ENCODE assay signal across 4 worm cellular contexts in genomic region chrX:12452143-12452570, ce11.
TF ChIP-seq lines count a peak whose summit lies in the region.

No protein-coding gene starts in this region.

TF ChIP-seq in whole organism, L2 larva, 48 proteins besides CTCF, POLR2A, EP300 and RAD21 (continues in another document):
- TF ChIP-seq ztf-1 (GFP tag; conservative IDR thresholded peaks at IDR 0.05; lab: Robert Waterston, UW) (no peak), nhr-25 (tag; optimal IDR thresholded peaks at IDR 0.05; lab: Kevin White, UChicago) (no peak), unc-39 (tag; optimal IDR thresholded peaks at IDR 0.05; lab: Kevin White, UChicago) (no peak), Y55F3AM.14 (GFP tag; optimal IDR thresholded peaks at IDR 0.05; lab: Kevin White, UChicago) (no peak), snpc-4 (tag; optimal IDR thresholded peaks at IDR 0.05; lab: Kevin White, UChicago) (no peak), blmp-1 (tag; optimal IDR thresholded peaks at IDR 0.05; lab: Kevin White, UChicago; ENCODE audit: insufficient read depth) (no peak), unc-62 (GFP tag; optimal IDR thresholded peaks at IDR 0.05; lab: Kevin White, UChicago) (no peak), sem-4 (tag; optimal IDR thresholded peaks at IDR 0.05; lab: Kevin White, UChicago) (peak; percentile 28), nhr-77 (tag; optimal IDR thresholded peaks at IDR 0.05; lab: Kevin White, UChicago) (no peak), ZK546.5 (tag; optimal IDR thresholded peaks at IDR 0.05; lab: Kevin White, UChicago) (no peak), C34F6.9 (tag; optimal IDR thresholded peaks at IDR 0.05; lab: Kevin White, UChicago) (peak; percentile 35), sma-9 (GFP tag; optimal IDR thresholded peaks at IDR 0.05; lab: Kevin White, UChicago) (peak; percentile 3), sma-9 (tag; optimal IDR thresholded peaks at IDR 0.05; lab: Kevin White, UChicago) (no peak), lin-13 (GFP tag; optimal IDR thresholded peaks at IDR 0.05; lab: Kevin White, UChicago) (no peak), sma-3 (GFP tag; optimal IDR thresholded peaks at IDR 0.05; lab: Kevin White, UChicago) (no peak), lin-39 (tag; optimal IDR thresholded peaks at IDR 0.05; lab: Kevin White, UChicago) (no peak), gmeb-1 (tag; optimal IDR thresholded peaks at IDR 0.05; lab: Kevin White, UChicago) (no peak), skn-1 (tag; optimal IDR thresholded peaks at IDR 0.05; lab: Kevin White, UChicago) (no peak), zag-1 (tag; optimal IDR thresholded peaks at IDR 0.05; lab: Kevin White, UChicago) (no peak), ztf-11 (tag; optimal IDR thresholded peaks at IDR 0.05; lab: Kevin White, UChicago) (no peak), lsy-2 (tag; optimal IDR thresholded peaks at IDR 0.05; lab: Kevin White, UChicago) (peak; percentile 22 to 40), nhr-11 (tag; optimal IDR thresholded peaks at IDR 0.05; lab: Kevin White, UChicago) (no peak), nhr-6 (tag; optimal IDR thresholded peaks at IDR 0.05; lab: Kevin White, UChicago) (no peak), F13H6.1 (tag; optimal IDR thresholded peaks at IDR 0.05; lab: Kevin White, UChicago) (peak; percentile 47)

TF ChIP-seq in whole organism, L4 larva, 104 proteins besides CTCF, POLR2A, EP300 and RAD21 (continues in another document):
- TF ChIP-seq dve-1 (tag; optimal IDR thresholded peaks at IDR 0.05; lab: Kevin White, UChicago; ENCODE audit: insufficient read depth) (peak; percentile 52), ztf-11 (tag; optimal IDR thresholded peaks at IDR 0.05; lab: Kevin White, UChicago) (no peak), nhr-41 (GFP tag; IDR thresholded peaks at IDR 0.05; lab: Robert Waterston, UW) (no peak), sdz-12 (GFP tag; optimal IDR thresholded peaks at IDR 0.05; lab: Kevin White, UChicago) (no peak), skn-1 (tag; optimal IDR thresholded peaks at IDR 0.05; lab: Kevin White, UChicago) (no peak), lsy-2 (tag; optimal IDR thresholded peaks at IDR 0.05; lab: Kevin White, UChicago) (peak in 1 of 2 experiments; percentile 40), zag-1 (tag; optimal IDR thresholded peaks at IDR 0.05; lab: Kevin White, UChicago) (no peak), mxl-2 (GFP tag; conservative IDR thresholded peaks at IDR 0.05; lab: Robert Waterston, UW) (no peak), lin-38 (GFP tag; IDR thresholded peaks at IDR 0.05; lab: Robert Waterston, UW) (peak; percentile 49), Y105C5A.15 (GFP tag; IDR thresholded peaks at IDR 0.05; lab: Robert Waterston, UW) (no peak), lin-29 (GFP tag; IDR thresholded peaks at IDR 0.05; lab: Robert Waterston, UW) (no peak), lin-1 (GFP tag; IDR thresholded peaks at IDR 0.05; lab: Robert Waterston, UW) (no peak), mxl-3 (GFP tag; optimal IDR thresholded peaks at IDR 0.05; lab: Kevin White, UChicago) (peak; percentile 47), dmd-9 (GFP tag; IDR thresholded peaks at IDR 0.05; lab: Robert Waterston, UW) (no peak), tra-1 (GFP tag; IDR thresholded peaks at IDR 0.05; lab: Robert Waterston, UW) (0 out of 2 replicates have a peak, but pooled peaks have one; percentile 57), nhr-77 (tag; optimal IDR thresholded peaks at IDR 0.05; lab: Kevin White, UChicago) (no peak), zip-11 (GFP tag; IDR thresholded peaks at IDR 0.05; lab: Robert Waterston, UW) (no peak), hlh-11 (tag; optimal IDR thresholded peaks at IDR 0.05; lab: Kevin White, UChicago) (peak; percentile 63), ces-1 (GFP tag; optimal IDR thresholded peaks at IDR 0.05; lab: Kevin White, UChicago) (no peak), unc-62 (GFP tag; optimal IDR thresholded peaks at IDR 0.05 in 1 of 2; lab: Kevin White, UChicago) (peak in 1 of 2 experiments; percentile 15), unc-62 (tag; optimal IDR thresholded peaks at IDR 0.05; lab: Kevin White, UChicago) (no peak), mdt-29 (GFP tag; IDR thresholded peaks at IDR 0.05; lab: Robert Waterston, UW) (no peak), F37D6.2 (tag; optimal IDR thresholded peaks at IDR 0.05; lab: Kevin White, UChicago) (peak; percentile 80), daf-12 (tag; optimal IDR thresholded peaks at IDR 0.05; lab: Kevin White, UChicago) (no peak), ama-1 (optimal IDR thresholded peaks at IDR 0.05; lab: Kevin White, UChicago) (no peak)

TF ChIP-seq in whole organism, late embryonic, 69 proteins besides CTCF, POLR2A, EP300 and RAD21 (continues in another document):
- peak; percentile 42 for TF ChIP-seq lim-6 (tag; optimal IDR thresholded peaks at IDR 0.05; lab: Kevin White, UChicago)
- peak; percentile 30 for TF ChIP-seq gmeb-2 (tag; optimal IDR thresholded peaks at IDR 0.05; lab: Kevin White, UChicago)
- TF ChIP-seq unc-3 (GFP tag; conservative IDR thresholded peaks at IDR 0.05; lab: Robert Waterston, UW): no peak
- no peak for TF ChIP-seq unc-3 (tag; optimal IDR thresholded peaks at IDR 0.05; lab: Kevin White, UChicago)
- TF ChIP-seq eyg-1 (tag; optimal IDR thresholded peaks at IDR 0.05; lab: Kevin White, UChicago): no peak
- TF ChIP-seq pat-9 (tag; optimal IDR thresholded peaks at IDR 0.05; lab: Kevin White, UChicago): no peak
- no peak for TF ChIP-seq tbx-7 (tag; optimal IDR thresholded peaks at IDR 0.05; lab: Kevin White, UChicago)
- TF ChIP-seq pros-1 (tag; optimal IDR thresholded peaks at IDR 0.05; lab: Kevin White, UChicago): no peak
- TF ChIP-seq dmd-4 (tag; optimal IDR thresholded peaks at IDR 0.05; lab: Kevin White, UChicago; ENCODE audit: borderline replicate concordance): no peak
- TF ChIP-seq syd-9 (tag; optimal IDR thresholded peaks at IDR 0.05; lab: Kevin White, UChicago): no peak
- no peak for TF ChIP-seq pha-4 (tag; optimal IDR thresholded peaks at IDR 0.05; lab: Kevin White, UChicago)
- peak; percentile 80 for TF ChIP-seq ref-2 (tag; optimal IDR thresholded peaks at IDR 0.05; lab: Kevin White, UChicago)
- no peak for TF ChIP-seq ama-1 (optimal IDR thresholded peaks at IDR 0.05; lab: Kevin White, UChicago)
- peak; percentile 44 for TF ChIP-seq unc-42 (tag; optimal IDR thresholded peaks at IDR 0.05; lab: Kevin White, UChicago)
- TF ChIP-seq sox-4 (tag; optimal IDR thresholded peaks at IDR 0.05; lab: Kevin White, UChicago): no peak
- no peak for TF ChIP-seq odd-2 (tag; optimal IDR thresholded peaks at IDR 0.05; lab: Kevin White, UChicago)
- TF ChIP-seq ceh-48 (tag; optimal IDR thresholded peaks at IDR 0.05; lab: Kevin White, UChicago): peak; percentile 3
- no peak for TF ChIP-seq C38D4.7 (GFP tag; optimal IDR thresholded peaks at IDR 0.05; lab: Kevin White, UChicago)
- peak; percentile 25 for TF ChIP-seq ceh-6 (GFP tag; optimal IDR thresholded peaks at IDR 0.05; lab: Kevin White, UChicago)
- TF ChIP-seq unc-55 (GFP tag; optimal IDR thresholded peaks at IDR 0.05; lab: Kevin White, UChicago): peak; percentile 44
- TF ChIP-seq dve-1 (tag; optimal IDR thresholded peaks at IDR 0.05; lab: Kevin White, UChicago): peak; percentile 39
- TF ChIP-seq fkh-10 (GFP tag; optimal IDR thresholded peaks at IDR 0.05; lab: Kevin White, UChicago): no peak
- no peak for TF ChIP-seq unc-86 (tag; optimal IDR thresholded peaks at IDR 0.05; lab: Kevin White, UChicago)
- no peak for TF ChIP-seq T23F11.4 (GFP tag; optimal IDR thresholded peaks at IDR 0.05; lab: Kevin White, UChicago)
- TF ChIP-seq ceh-30 (tag; optimal IDR thresholded peaks at IDR 0.05; lab: Kevin White, UChicago): no peak
- peak; percentile 34 for TF ChIP-seq elt-2 (tag; optimal IDR thresholded peaks at IDR 0.05; lab: Kevin White, UChicago)
- TF ChIP-seq ceh-45 (GFP tag; IDR thresholded peaks at IDR 0.05; lab: Robert Waterston, UW): no peak

TF ChIP-seq in whole organism, mixed stage, embryonic, 35 proteins besides CTCF, POLR2A, EP300 and RAD21:
- TF ChIP-seq zip-8 (tag; optimal IDR thresholded peaks at IDR 0.05; lab: Kevin White, UChicago) (no peak), elt-1 (tag; optimal IDR thresholded peaks at IDR 0.05; lab: Kevin White, UChicago; ENCODE audit: borderline replicate concordance, insufficient read depth) (no peak), ces-1 (GFP tag; optimal IDR thresholded peaks at IDR 0.05; lab: Kevin White, UChicago) (peak; percentile 31), flh-1 (GFP tag; optimal IDR thresholded peaks at IDR 0.05; lab: Kevin White, UChicago) (peak; percentile 18), ceh-43 (GFP tag; optimal IDR thresholded peaks at IDR 0.05; lab: Kevin White, UChicago) (no peak), M03D4.4 (tag; optimal IDR thresholded peaks at IDR 0.05; lab: Kevin White, UChicago) (peak; percentile 54), lsy-2 (tag; optimal IDR thresholded peaks at IDR 0.05; lab: Kevin White, UChicago) (no peak), drap-1 (GFP tag; optimal IDR thresholded peaks at IDR 0.05; lab: Kevin White, UChicago) (peak; percentile 64), sptf-1 (tag; optimal IDR thresholded peaks at IDR 0.05; lab: Kevin White, UChicago) (peak; percentile 47), bed-3 (GFP tag; optimal IDR thresholded peaks at IDR 0.05; lab: Kevin White, UChicago) (no peak), nhr-2 (tag; optimal IDR thresholded peaks at IDR 0.05; lab: Kevin White, UChicago) (no peak), nhr-237 (tag; optimal IDR thresholded peaks at IDR 0.05; lab: Kevin White, UChicago) (no peak), ztf-11 (tag; optimal IDR thresholded peaks at IDR 0.05; lab: Kevin White, UChicago) (peak; percentile 13), mls-2 (tag; optimal IDR thresholded peaks at IDR 0.05; lab: Kevin White, UChicago) (peak; percentile 86), sem-2 (GFP tag; optimal IDR thresholded peaks at IDR 0.05; lab: Kevin White, UChicago) (peak; percentile 8), lin-13 (tag; optimal IDR thresholded peaks at IDR 0.05; lab: Kevin White, UChicago) (peak; percentile 4), unc-62 (GFP tag; optimal IDR thresholded peaks at IDR 0.05; lab: Kevin White, UChicago) (peak; percentile 37), lin-32 (GFP tag; optimal IDR thresholded peaks at IDR 0.05; lab: Kevin White, UChicago) (peak; percentile 20), elt-3 (tag; optimal IDR thresholded peaks at IDR 0.05; lab: Kevin White, UChicago) (no peak), hlh-1 (tag; optimal IDR thresholded peaks at IDR 0.05; lab: Kevin White, UChicago) (no peak), ham-2 (GFP tag; optimal IDR thresholded peaks at IDR 0.05; lab: Kevin White, UChicago) (no peak), unc-120 (tag; optimal IDR thresholded peaks at IDR 0.05; lab: Kevin White, UChicago; ENCODE audit: poor library complexity, severe bottlenecking) (peak; percentile 40), unc-39 (tag; optimal IDR thresholded peaks at IDR 0.05; lab: Kevin White, UChicago) (no peak), cnd-1 (tag; optimal IDR thresholded peaks at IDR 0.05; lab: Kevin White, UChicago) (peak; percentile 51)
